Fruit fly (Drosophila melanogaster): ENCODE results near the gene Pbp95.

The Pbp95 gene

dm6 chr3R:7978379-7979009 is 35.1 kb upstream of the Pbp95 start, which contains the start of the genes CD98hc and Os-C:
CD98hc (minus strand) TSS chr3R:7978428.
Os-C (plus strand) TSS chr3R:7978959.
- TF ChIP-seq h (optimal IDR thresholded peaks at IDR 0.05) = no peak
- no peak for TF ChIP-seq psq (optimal IDR thresholded peaks at IDR 0.05)
- no peak for TF ChIP-seq insv (optimal IDR thresholded peaks at IDR 0.05)
- no peak for TF ChIP-seq Sin3A (optimal IDR thresholded peaks at IDR 0.05)
- TF ChIP-seq Myc (optimal IDR thresholded peaks at IDR 0.05) = no peak
- TF ChIP-seq ttk (optimal IDR thresholded peaks at IDR 0.05) = no peak

- TF ChIP-seq Myc (optimal IDR thresholded peaks at IDR 0.05) (no peak), insv (optimal IDR thresholded peaks at IDR 0.05) (no peak), psq (optimal IDR thresholded peaks at IDR 0.05) (no peak), Sin3A (optimal IDR thresholded peaks at IDR 0.05) (no peak), h (optimal IDR thresholded peaks at IDR 0.05) (no peak), ttk (optimal IDR thresholded peaks at IDR 0.05) (no peak)
These were observed 33.4 kb upstream of the Pbp95 start, which contains the start of gene Sfp84E for dm6 chr3R:7980222-7980621. Sfp84E (minus strand) TSS chr3R:7980322.

- TF ChIP-seq insv (optimal IDR thresholded peaks at IDR 0.05) = no peak
- no peak for TF ChIP-seq Myc (optimal IDR thresholded peaks at IDR 0.05)
- no peak for TF ChIP-seq Sin3A (optimal IDR thresholded peaks at IDR 0.05)
- TF ChIP-seq ttk (optimal IDR thresholded peaks at IDR 0.05) = no peak
- no peak for TF ChIP-seq h (optimal IDR thresholded peaks at IDR 0.05)
- no peak for TF ChIP-seq psq (optimal IDR thresholded peaks at IDR 0.05)
These were observed 32.2 kb upstream of the Pbp95 start for dm6 chr3R:7981396-7981795.

- no peak for TF ChIP-seq insv (optimal IDR thresholded peaks at IDR 0.05)
- no peak for TF ChIP-seq ttk (optimal IDR thresholded peaks at IDR 0.05)
- TF ChIP-seq psq (optimal IDR thresholded peaks at IDR 0.05) = no peak
- TF ChIP-seq Myc (optimal IDR thresholded peaks at IDR 0.05) = no peak
- TF ChIP-seq h (optimal IDR thresholded peaks at IDR 0.05) = no peak
- TF ChIP-seq Sin3A (optimal IDR thresholded peaks at IDR 0.05) = no peak
These were observed 23.3 kb upstream of the Pbp95 start for dm6 chr3R:7990257-7990656.

- TF ChIP-seq Myc (optimal IDR thresholded peaks at IDR 0.05) = no peak
- TF ChIP-seq h (optimal IDR thresholded peaks at IDR 0.05) = no peak
- TF ChIP-seq psq (optimal IDR thresholded peaks at IDR 0.05) = no peak
- TF ChIP-seq insv (optimal IDR thresholded peaks at IDR 0.05) = no peak
- TF ChIP-seq Sin3A (optimal IDR thresholded peaks at IDR 0.05) = no peak
- no peak for TF ChIP-seq ttk (optimal IDR thresholded peaks at IDR 0.05)
These were observed 22.7 kb upstream of the Pbp95 start for dm6 chr3R:7990799-7991423.

dm6 chr3R:7991446-7991845 is 22.1 kb upstream of the Pbp95 start:
- TF ChIP-seq ttk (optimal IDR thresholded peaks at IDR 0.05) = no peak
- no peak for TF ChIP-seq psq (optimal IDR thresholded peaks at IDR 0.05)
- no peak for TF ChIP-seq insv (optimal IDR thresholded peaks at IDR 0.05)
- TF ChIP-seq h (optimal IDR thresholded peaks at IDR 0.05) = no peak
- TF ChIP-seq Myc (optimal IDR thresholded peaks at IDR 0.05) = no peak
- TF ChIP-seq Sin3A (optimal IDR thresholded peaks at IDR 0.05) = no peak

- TF ChIP-seq Sin3A (optimal IDR thresholded peaks at IDR 0.05) (no peak), psq (optimal IDR thresholded peaks at IDR 0.05) (no peak), ttk (optimal IDR thresholded peaks at IDR 0.05) (no peak), Myc (optimal IDR thresholded peaks at IDR 0.05) (no peak), insv (optimal IDR thresholded peaks at IDR 0.05) (no peak), h (optimal IDR thresholded peaks at IDR 0.05) (no peak)
These were observed 21.5 kb upstream of the Pbp95 start for dm6 chr3R:7992100-7992499.

dm6 chr3R:7993506-7993905 is 20.1 kb upstream of the Pbp95 start:
- TF ChIP-seq Myc (optimal IDR thresholded peaks at IDR 0.05) (no peak), h (optimal IDR thresholded peaks at IDR 0.05) (no peak)

dm6 chr3R:7994629-7995028 is 19.0 kb upstream of the Pbp95 start:
- TF ChIP-seq Sin3A (optimal IDR thresholded peaks at IDR 0.05) = no peak

- no peak for TF ChIP-seq insv (optimal IDR thresholded peaks at IDR 0.05)
- no peak for TF ChIP-seq Myc (optimal IDR thresholded peaks at IDR 0.05)
- TF ChIP-seq h (optimal IDR thresholded peaks at IDR 0.05) = no peak
These were observed 17.9 kb upstream of the Pbp95 start, which contains the start of gene Elovl7 for dm6 chr3R:7995722-7996121. Elovl7 (minus strand) TSS chr3R:7995852.

- TF ChIP-seq Myc (optimal IDR thresholded peaks at IDR 0.05) (no peak), h (optimal IDR thresholded peaks at IDR 0.05) (no peak), insv (optimal IDR thresholded peaks at IDR 0.05) (no peak), ttk (optimal IDR thresholded peaks at IDR 0.05) (no peak), psq (optimal IDR thresholded peaks at IDR 0.05) (no peak), Sin3A (optimal IDR thresholded peaks at IDR 0.05) (no peak)
These were observed 14.8 kb upstream of the Pbp95 start for dm6 chr3R:7998778-7999177.

- no peak for TF ChIP-seq Sin3A (optimal IDR thresholded peaks at IDR 0.05)
- no peak for TF ChIP-seq h (optimal IDR thresholded peaks at IDR 0.05)
- TF ChIP-seq insv (optimal IDR thresholded peaks at IDR 0.05) = no peak
- no peak for TF ChIP-seq Myc (optimal IDR thresholded peaks at IDR 0.05)
- no peak for TF ChIP-seq psq (optimal IDR thresholded peaks at IDR 0.05)
- TF ChIP-seq ttk (optimal IDR thresholded peaks at IDR 0.05) = no peak
These were observed 14.0 kb upstream of the Pbp95 start, which contains the start of gene PIG-H for dm6 chr3R:7999530-8000116. PIG-H (plus strand) TSS chr3R:7999832.

Data from Kc167 (cell line).